Fruit fly (Drosophila melanogaster): ENCODE data around the gene Eogt.

Eogt gene

DNA sequence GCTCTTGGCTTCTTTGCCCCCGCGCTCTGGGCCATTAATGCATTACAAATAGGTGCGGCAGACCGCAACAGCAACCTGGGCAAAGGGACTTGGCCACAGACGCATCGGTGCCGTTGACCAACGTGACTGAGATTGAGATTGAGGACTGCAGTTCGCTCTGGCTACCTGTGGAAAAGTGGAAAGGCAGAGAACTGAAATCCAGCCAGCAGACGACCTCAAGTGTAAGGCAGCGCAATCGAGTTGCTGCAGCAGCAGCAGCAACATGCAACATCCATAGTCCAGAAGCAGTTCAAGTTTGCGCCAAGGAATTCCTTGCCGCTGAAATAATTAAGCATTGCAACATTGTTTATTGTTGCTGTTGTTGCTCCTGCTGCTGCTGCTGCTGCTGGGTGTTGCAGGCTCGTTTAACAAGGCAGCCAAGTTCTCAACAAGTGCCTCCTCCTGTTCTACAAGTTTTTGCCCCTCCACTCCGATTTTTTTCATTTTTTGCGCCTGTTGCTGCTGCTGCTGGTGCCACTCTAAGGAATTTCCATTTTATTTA is 44.8 kb downstream of the Eogt start:
- TF ChIP-seq dsf (GFP tag; optimal IDR thresholded peaks at IDR 0.05; ENCODE audit: borderline replicate concordance) (no peak), Jra (GFP tag; optimal IDR thresholded peaks at IDR 0.05) (no peak), Dif (GFP tag; optimal IDR thresholded peaks at IDR 0.05; ENCODE audit: partially characterized antibody) (no peak), Mio (GFP tag; optimal IDR thresholded peaks at IDR 0.05) (no peak)

DNA sequence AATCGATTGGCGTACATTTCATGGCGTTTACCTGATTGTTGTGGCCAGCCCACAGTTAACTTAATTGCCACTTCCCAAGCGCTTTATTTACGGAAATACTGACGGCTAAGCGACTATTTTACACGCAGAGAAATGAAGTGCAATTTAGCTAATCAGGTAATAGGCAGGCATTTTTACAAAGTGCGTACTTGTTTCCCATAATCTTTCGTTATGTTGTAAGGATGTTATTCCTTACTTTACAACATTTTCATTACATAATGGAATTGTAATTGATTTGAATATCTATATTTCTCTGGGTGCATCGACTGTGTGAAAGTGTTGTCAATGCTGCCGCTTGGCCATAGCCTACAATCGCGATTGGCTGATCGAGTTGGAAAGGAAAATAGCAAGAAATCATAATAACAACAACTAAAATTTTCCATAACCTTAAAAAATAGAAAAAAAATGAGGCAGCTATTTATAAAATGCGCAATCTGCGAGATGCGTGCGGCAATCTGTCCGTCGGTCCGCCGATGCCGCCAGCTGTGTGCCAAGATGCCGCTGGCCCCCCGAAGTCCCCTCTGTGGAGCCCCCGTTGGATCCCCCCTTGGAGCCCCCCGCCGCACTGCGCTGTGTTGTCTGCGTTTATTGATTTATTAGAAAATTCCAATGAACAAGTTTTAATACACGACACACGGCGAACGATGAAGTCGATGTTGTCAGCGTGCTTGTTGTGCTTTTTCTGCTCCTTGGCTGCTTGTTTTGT is 45.7 kb downstream of the Eogt start:
- TF ChIP-seq fru (GFP tag; optimal IDR thresholded peaks at IDR 0.05) (peak; percentile 7), Jra (GFP tag; optimal IDR thresholded peaks at IDR 0.05) (no peak), psq (GFP tag; optimal IDR thresholded peaks at IDR 0.05) (no peak), OdsH (GFP tag; optimal IDR thresholded peaks at IDR 0.05) (no peak), rgr (GFP tag; optimal IDR thresholded peaks at IDR 0.05) (peak; percentile 16), Dif (GFP tag; optimal IDR thresholded peaks at IDR 0.05; ENCODE audit: partially characterized antibody) (no peak), jim (GFP tag; optimal IDR thresholded peaks at IDR 0.05) (no peak), sv (GFP tag; optimal IDR thresholded peaks at IDR 0.05) (peak; percentile 10), CrebA (GFP tag; optimal IDR thresholded peaks at IDR 0.05; ENCODE audit: borderline replicate concordance) (no peak), Vsx2 (GFP tag; optimal IDR thresholded peaks at IDR 0.05; ENCODE audit: partially characterized antibody) (no peak), Dfd (GFP tag; optimal IDR thresholded peaks at IDR 0.05) (peak; percentile 98), dsf (GFP tag; optimal IDR thresholded peaks at IDR 0.05; ENCODE audit: borderline replicate concordance) (no peak), tai (GFP tag; optimal IDR thresholded peaks at IDR 0.05) (no peak), foxo (GFP tag; optimal IDR thresholded peaks at IDR 0.05) (peak in 1 of 2 experiments; percentile 7), Abd-B (GFP tag; optimal IDR thresholded peaks at IDR 0.05) (no peak), Mio (GFP tag; optimal IDR thresholded peaks at IDR 0.05) (no peak), ey (GFP tag; optimal IDR thresholded peaks at IDR 0.05) (no peak), Rel (GFP tag; optimal IDR thresholded peaks at IDR 0.05) (no peak), Rel (tag; optimal IDR thresholded peaks at IDR 0.05) (no peak), Sp1 (GFP tag; optimal IDR thresholded peaks at IDR 0.05) (no peak), woc (GFP tag; optimal IDR thresholded peaks at IDR 0.05) (no peak), lola (GFP tag; optimal IDR thresholded peaks at IDR 0.05) (no peak), h (GFP tag; optimal IDR thresholded peaks at IDR 0.05) (peak; percentile 25), pan (optimal IDR thresholded peaks at IDR 0.05) (no peak), GATAd (GFP tag; optimal IDR thresholded peaks at IDR 0.05) (no peak), CG32264 (GFP tag; optimal IDR thresholded peaks at IDR 0.05) (no peak), br (GFP tag; optimal IDR thresholded peaks at IDR 0.05) (no peak), HLH106 (tag; optimal IDR thresholded peaks at IDR 0.05) (no peak), Hr83 (GFP tag; optimal IDR thresholded peaks at IDR 0.05; ENCODE audit: poor library complexity, severe bottlenecking) (no peak), Hnf4 (GFP tag; optimal IDR thresholded peaks at IDR 0.05) (no peak), sage (GFP tag; optimal IDR thresholded peaks at IDR 0.05) (no peak), CG9705 (GFP tag; optimal IDR thresholded peaks at IDR 0.05) (no peak), N (GFP tag; optimal IDR thresholded peaks at IDR 0.05) (no peak), dmrt93B (GFP tag; optimal IDR thresholded peaks at IDR 0.05) (no peak), dl (GFP tag; optimal IDR thresholded peaks at IDR 0.05; ENCODE audit: insufficient read depth in 1 of 2, partially characterized antibody in 2 of 2) (no peak)

- TF ChIP-seq Hr78 (GFP tag; optimal IDR thresholded peaks at IDR 0.05) (no peak), jim (GFP tag; optimal IDR thresholded peaks at IDR 0.05) (no peak), br (GFP tag; optimal IDR thresholded peaks at IDR 0.05) (no peak), rgr (GFP tag; optimal IDR thresholded peaks at IDR 0.05) (no peak), Dfd (GFP tag; optimal IDR thresholded peaks at IDR 0.05) (peak; percentile 87)
Observed at dm6 chr2L:2427384-2428208, 46.7 kb downstream of the Eogt start.
